Worm (Caenorhabditis elegans) whole organism, late embryonic: ENCODE data around the gene ZK1128.7.

Experiments
- K02D7.2 ChIP-seq: sonication (generic microtip); optimal IDR thresholded peaks from 2 replicates; lab custom pipeline; 2017; ENCODE audit warnings: mild to moderate bottlenecking, missing genetic modification characterization, missing compliant biosample characterization
- ama-1 ChIP-seq: fragments of 150-350 bp; optimal IDR thresholded peaks from 2 replicates; lab custom pipeline; 2014
- ceh-14 ChIP-seq: sonication (generic microtip); optimal IDR thresholded peaks from 2 replicates; lab custom pipeline; 2016; ENCODE audit warnings: missing genotype, missing genetic modification characterization, missing compliant biosample characterization
- ceh-34 ChIP-seq: sonication (generic microtip); optimal IDR thresholded peaks from 2 replicates; lab custom pipeline; 2016; ENCODE audit warnings: mild to moderate bottlenecking, missing genetic modification characterization, missing compliant biosample characterization
- ceh-9 ChIP-seq: sonication (generic microtip); optimal IDR thresholded peaks from 2 replicates; lab custom pipeline; 2016; ENCODE audit warnings: mild to moderate bottlenecking, missing genetic modification characterization, inconsistent platforms, missing compliant biosample characterization
- elt-2 ChIP-seq: sonication (generic microtip); optimal IDR thresholded peaks from 2 replicates; lab custom pipeline; 2016; ENCODE audit warnings: missing genetic modification reagents, missing genetic modification characterization, missing compliant biosample characterization
- eyg-1 ChIP-seq: sonication (generic microtip); optimal IDR thresholded peaks from 2 replicates; lab custom pipeline; 2016; ENCODE audit warnings: missing genotype, missing genetic modification characterization, missing compliant biosample characterization
- fkh-10 ChIP-seq: fragments of 150-350 bp; optimal IDR thresholded peaks from 2 replicates; lab custom pipeline; 2014; ENCODE audit warnings: missing biosample characterization, missing genetic modification reagents, missing genetic modification characterization
- mec-3 ChIP-seq: sonication (generic microtip); optimal IDR thresholded peaks from 2 replicates; lab custom pipeline; 2016; ENCODE audit warnings: borderline replicate concordance, missing genetic modification characterization, missing compliant biosample characterization
- pqm-1 ChIP-seq: sonication (generic microtip); optimal IDR thresholded peaks from 2 replicates; lab custom pipeline; 2016; ENCODE audit warnings: missing genetic modification characterization, missing compliant biosample characterization
- zip-5 ChIP-seq: sonication (generic microtip); optimal IDR thresholded peaks from 2 replicates; lab custom pipeline; 2016; ENCODE audit warnings: missing genetic modification characterization, missing compliant biosample characterization
- ztf-16 ChIP-seq: sonication (generic microtip); optimal IDR thresholded peaks from 2 replicates; lab custom pipeline; 2017; ENCODE audit warnings: missing genetic modification characterization, missing compliant biosample characterization

DNA sequence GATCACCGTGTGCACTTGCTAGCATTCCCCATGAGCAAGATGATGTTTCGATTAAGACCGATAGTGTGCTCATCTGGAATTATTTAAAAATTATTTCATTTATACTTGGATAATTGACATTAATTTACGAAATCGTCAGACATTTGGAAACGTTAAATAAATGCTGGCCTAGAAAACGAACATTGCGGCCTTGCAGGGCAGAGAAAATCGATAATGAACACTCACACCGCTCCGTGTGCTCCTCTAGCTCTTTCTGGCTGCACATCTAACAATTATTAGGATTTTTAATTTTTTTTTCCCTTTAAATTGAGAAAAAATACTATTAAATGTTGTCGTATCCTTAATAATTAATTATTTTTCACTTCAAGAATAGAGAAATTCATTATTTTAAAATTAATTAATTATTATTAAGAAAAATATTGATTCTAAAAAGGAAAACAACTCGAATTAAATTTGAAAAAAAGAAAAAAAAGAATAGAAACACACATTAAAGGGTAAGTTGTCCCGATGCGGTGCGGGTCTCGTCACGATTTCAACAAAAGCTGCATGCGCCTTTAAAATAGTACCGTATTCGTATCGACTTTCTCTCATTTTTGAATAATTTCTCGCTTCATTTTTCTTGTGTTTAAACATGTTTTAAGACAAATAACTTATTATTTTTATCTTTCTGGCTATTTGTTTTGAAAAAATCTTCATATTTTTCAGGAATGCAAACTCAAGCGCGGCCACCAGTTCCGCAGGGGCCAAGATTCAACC is 16.6 kb upstream of the ZK1128.7 start, which contains the start of the genes gtf-2H3 and ham-3:
- TF ChIP-seq pqm-1 (tag; lab: Kevin White, UChicago), result no peak
- TF ChIP-seq ceh-9 (tag; lab: Kevin White, UChicago), result no peak
- no peak for TF ChIP-seq ztf-16 (tag; lab: Kevin White, UChicago)
- TF ChIP-seq ceh-34 (tag; lab: Kevin White, UChicago), result no peak
- no peak for TF ChIP-seq eyg-1
- TF ChIP-seq zip-5 (tag; lab: Kevin White, UChicago), result no peak
- TF ChIP-seq mec-3, result no peak
- TF ChIP-seq K02D7.2 (tag; lab: Kevin White, UChicago), result no peak
- no peak for TF ChIP-seq ceh-14 (tag; lab: Kevin White, UChicago)
- TF ChIP-seq ama-1 (lab: Kevin White, UChicago), result no peak
- no peak for TF ChIP-seq fkh-10 (GFP tag; lab: Kevin White, UChicago)
- no peak for TF ChIP-seq elt-2 (tag; lab: Kevin White, UChicago)
